Worm (Caenorhabditis elegans) whole organism, mixed stage, embryonic: ENCODE measurements around the gene btf-1.

ENCODE experiments used
- bed-3 ChIP-seq: fragments of 200-800 bp; sonication (Bioruptor generic); optimal IDR thresholded peaks from 3 replicates; lab custom pipeline; 2018; ENCODE audit warnings: mild to moderate bottlenecking, missing genetic modification characterization, moderate library complexity, missing compliant biosample characterization
- blmp-1 ChIP-seq: fragments of 150-350 bp; optimal IDR thresholded peaks from 2 replicates; lab custom pipeline; 2014; ENCODE audit warnings: missing biosample characterization, missing genetic modification characterization
- ceh-43 ChIP-seq: fragments of 200-800 bp; sonication (Bioruptor generic); optimal IDR thresholded peaks from 2 replicates; lab custom pipeline; 2018; ENCODE audit warnings: mild to moderate bottlenecking, missing genetic modification characterization, moderate library complexity, missing compliant biosample characterization
- ceh-83 ChIP-seq: fragments of 200-800 bp; sonication (Bioruptor generic); optimal IDR thresholded peaks from 2 replicates; lab custom pipeline; 2018; ENCODE audit warnings: mild to moderate bottlenecking, missing genetic modification characterization, missing compliant biosample characterization
- ces-1 ChIP-seq: fragments of 150-350 bp; optimal IDR thresholded peaks from 2 replicates; lab custom pipeline; 2014; ENCODE audit warnings: missing biosample characterization, missing genetic modification reagents, missing genetic modification characterization
- cnd-1 ChIP-seq: fragments of 200-800 bp; sonication (Bioruptor generic); optimal IDR thresholded peaks from 2 replicates; lab custom pipeline; 2018; ENCODE audit warnings: mild to moderate bottlenecking, missing genetic modification characterization, missing compliant biosample characterization
- drap-1 ChIP-seq: fragments of 200-800 bp; sonication (Bioruptor generic); optimal IDR thresholded peaks from 3 replicates; lab custom pipeline; 2018; ENCODE audit warnings: mild to moderate bottlenecking, missing genetic modification characterization, missing compliant biosample characterization
- elt-1 ChIP-seq: sonication (generic microtip); optimal IDR thresholded peaks from 2 replicates; lab custom pipeline; 2017; ENCODE audit warnings: missing genetic modification characterization, mild to moderate bottlenecking, missing compliant biosample characterization, antibody characterized with exemption, moderate library complexity, borderline replicate concordance; ENCODE audit not compliant: insufficient read depth
- elt-3 ChIP-seq: fragments of 150-350 bp; optimal IDR thresholded peaks from 2 replicates; lab custom pipeline; 2014; ENCODE audit warnings: missing biosample characterization, missing genetic modification characterization
- flh-1 ChIP-seq: fragments of 200-800 bp; sonication (Bioruptor generic); optimal IDR thresholded peaks from 2 replicates; lab custom pipeline; 2018; ENCODE audit warnings: mild to moderate bottlenecking, missing genetic modification characterization, moderate library complexity, missing compliant biosample characterization
- ham-2 ChIP-seq: fragments of 200-800 bp; sonication (Bioruptor generic); optimal IDR thresholded peaks from 2 replicates; lab custom pipeline; 2018; ENCODE audit warnings: mild to moderate bottlenecking, missing genetic modification characterization, missing compliant biosample characterization
- lin-13 ChIP-seq: fragments of 150-350 bp; optimal IDR thresholded peaks from 2 replicates; lab custom pipeline; 2014; ENCODE audit warnings: missing biosample characterization, missing genetic modification characterization
- lin-32 ChIP-seq: fragments of 200-800 bp; sonication (Bioruptor generic); optimal IDR thresholded peaks from 2 replicates; lab custom pipeline; 2018; ENCODE audit warnings: mild to moderate bottlenecking, missing genetic modification characterization, missing compliant biosample characterization
- lsy-2 ChIP-seq: fragments of 150-350 bp; optimal IDR thresholded peaks from 2 replicates; lab custom pipeline; 2014; ENCODE audit warnings: missing biosample characterization, missing genetic modification characterization
- mab-5 ChIP-seq: fragments of 150-350 bp; optimal IDR thresholded peaks from 2 replicates; lab custom pipeline; 2014; ENCODE audit warnings: missing biosample characterization, missing genetic modification characterization
- mep-1 ChIP-seq: fragments of 150-350 bp; optimal IDR thresholded peaks from 2 replicates; lab custom pipeline; 2017; ENCODE audit warnings: missing biosample characterization, missing genetic modification reagents, missing genetic modification characterization, inconsistent platforms
- mls-2 ChIP-seq: sonication (generic microtip); optimal IDR thresholded peaks from 2 replicates; lab custom pipeline; 2016; ENCODE audit warnings: mild to moderate bottlenecking, missing genetic modification characterization, moderate library complexity, missing compliant biosample characterization
- nhr-12 ChIP-seq: fragments of 150-350 bp; optimal IDR thresholded peaks from 2 replicates; lab custom pipeline; 2014; ENCODE audit warnings: missing biosample characterization, missing genetic modification characterization
- nhr-28 ChIP-seq: fragments of 150-350 bp; optimal IDR thresholded peaks from 2 replicates; lab custom pipeline; 2014; ENCODE audit warnings: missing biosample characterization, missing genetic modification characterization
- nhr-76 ChIP-seq: sonication (generic microtip); optimal IDR thresholded peaks from 2 replicates; lab custom pipeline; 2017; ENCODE audit warnings: missing biosample characterization, missing genetic modification characterization
- pha-4 ChIP-seq: fragments of 150-350 bp; optimal IDR thresholded peaks from 2 replicates; lab custom pipeline; 2018; ENCODE audit warnings: missing biosample characterization, missing genetic modification reagents, missing genetic modification characterization
- sptf-1 ChIP-seq: sonication (generic microtip); optimal IDR thresholded peaks from 2 replicates; lab custom pipeline; 2017; ENCODE audit warnings: mild to moderate bottlenecking, missing genetic modification characterization, moderate library complexity, missing compliant biosample characterization
- tbx-8 ChIP-seq: fragments of 200-800 bp; sonication (Bioruptor generic); optimal IDR thresholded peaks from 2 replicates; lab custom pipeline; 2018; ENCODE audit warnings: mild to moderate bottlenecking, missing genetic modification characterization, moderate library complexity, missing compliant biosample characterization
- unc-120 ChIP-seq: sonication (generic microtip); optimal IDR thresholded peaks from 2 replicates; lab custom pipeline; 2017; ENCODE audit warnings: missing genetic modification characterization, missing compliant biosample characterization; ENCODE audit not compliant: poor library complexity, severe bottlenecking
- unc-39 ChIP-seq: fragments of 150-350 bp; optimal IDR thresholded peaks from 2 replicates; lab custom pipeline; 2014; ENCODE audit warnings: missing biosample characterization, missing genetic modification characterization
- unc-62 ChIP-seq: fragments of 150-350 bp; optimal IDR thresholded peaks from 2 replicates; lab custom pipeline; 2014; ENCODE audit warnings: missing biosample characterization, missing genetic modification reagents, missing genetic modification characterization
- zip-8 ChIP-seq: fragments of 150-350 bp; optimal IDR thresholded peaks from 2 replicates; lab custom pipeline; 2014; ENCODE audit warnings: missing biosample characterization, missing genetic modification characterization
- ztf-11 ChIP-seq: fragments of 150-350 bp; optimal IDR thresholded peaks from 2 replicates; lab custom pipeline; 2014; ENCODE audit warnings: missing biosample characterization, missing genetic modification characterization

Gene btf-1

ce11 chrII:13181465-13181864 is 18.5 kb upstream of the btf-1 start, which contains the start of gene W09H1.1:
Gene W09H1.1, minus strand, starts transcription at chrII:13181565.
- no peak for TF ChIP-seq mls-2 (tag; lab: Kevin White, UChicago)
- no peak for TF ChIP-seq nhr-12 (tag; lab: Kevin White, UChicago)
- no peak for TF ChIP-seq lsy-2
- TF ChIP-seq elt-3 (tag; lab: Kevin White, UChicago) = no peak
- no peak for TF ChIP-seq lin-32 (GFP tag; lab: Kevin White, UChicago)
- TF ChIP-seq flh-1 (GFP tag; lab: Kevin White, UChicago) = no peak
- TF ChIP-seq ztf-11 (tag; lab: Kevin White, UChicago) = no peak
- no peak for TF ChIP-seq nhr-28 (tag; lab: Kevin White, UChicago)
- TF ChIP-seq ceh-43 = no peak
- TF ChIP-seq tbx-8 = no peak
- no peak for TF ChIP-seq unc-120 (tag; lab: Kevin White, UChicago)
- TF ChIP-seq zip-8 (tag; lab: Kevin White, UChicago) = no peak
- TF ChIP-seq, all 35 proteins: peak for 0

- no peak for TF ChIP-seq ceh-83 (GFP tag; lab: Kevin White, UChicago)
- no peak for TF ChIP-seq tbx-8
- no peak for TF ChIP-seq elt-3 (tag; lab: Kevin White, UChicago)
- TF ChIP-seq unc-62 (GFP tag; lab: Kevin White, UChicago) = no peak
- TF ChIP-seq unc-39 (tag; lab: Kevin White, UChicago) = no peak
- no peak for TF ChIP-seq lin-13 (tag; lab: Kevin White, UChicago)
- no peak for TF ChIP-seq cnd-1
- no peak for TF ChIP-seq lin-32 (GFP tag; lab: Kevin White, UChicago)
- no peak for TF ChIP-seq ces-1
- no peak for TF ChIP-seq nhr-12 (tag; lab: Kevin White, UChicago)
- TF ChIP-seq elt-1 (tag; lab: Kevin White, UChicago) = no peak
- no peak for TF ChIP-seq mls-2 (tag; lab: Kevin White, UChicago)
- no peak for TF ChIP-seq lsy-2
- TF ChIP-seq mep-1 (tag; lab: Kevin White, UChicago) = no peak
- no peak for TF ChIP-seq flh-1 (GFP tag; lab: Kevin White, UChicago)
- no peak for TF ChIP-seq blmp-1 (tag; lab: Kevin White, UChicago)
- TF ChIP-seq mab-5 (tag; lab: Kevin White, UChicago) = no peak
- no peak for TF ChIP-seq drap-1 (GFP tag; lab: Kevin White, UChicago)
Observed at ce11 chrII:13183228-13183755, 16.7 kb upstream of the btf-1 start, which contains the start of the genes W09H1.4 and his-73. Gene W09H1.4, plus strand, starts transcription at chrII:13183528. Gene his-73, plus strand, starts transcription at chrII:13183705.

- no peak for TF ChIP-seq mls-2 (tag; lab: Kevin White, UChicago)
- no peak for TF ChIP-seq lin-13 (tag; lab: Kevin White, UChicago)
- no peak for TF ChIP-seq ces-1
- no peak for TF ChIP-seq nhr-12 (tag; lab: Kevin White, UChicago)
- TF ChIP-seq sptf-1 (tag; lab: Kevin White, UChicago) = no peak
- TF ChIP-seq ham-2 = no peak
- TF ChIP-seq pha-4 (tag; lab: Kevin White, UChicago) = no peak
- TF ChIP-seq bed-3 = no peak
- TF ChIP-seq zip-8 (tag; lab: Kevin White, UChicago) = no peak
Observed at ce11 chrII:13184129-13184528, 15.8 kb upstream of the btf-1 start, which contains the start of gene W09H1.3. Gene W09H1.3, plus strand, starts transcription at chrII:13184429.

DNA sequence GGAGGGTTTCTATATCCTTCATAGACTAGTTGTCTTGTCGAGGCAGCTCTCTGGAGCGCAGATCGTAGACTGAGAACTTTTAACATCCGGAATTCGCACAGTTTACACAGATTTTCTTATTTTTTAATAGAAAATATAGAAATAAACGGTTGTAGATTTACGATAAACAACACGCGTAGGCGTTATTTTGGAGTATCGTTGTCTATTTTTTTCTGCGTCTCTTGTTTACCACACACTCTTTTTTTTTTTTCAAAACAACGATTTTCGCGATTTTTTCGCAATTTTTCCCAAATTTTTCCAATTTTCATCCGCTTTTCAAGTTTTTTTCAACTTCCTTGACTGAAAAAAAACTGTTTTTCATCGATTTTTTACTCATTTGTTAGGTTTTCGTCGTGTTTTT is 12.8 kb upstream of the btf-1 start, which contains the start of gene mecr-1:
Gene mecr-1 (minus strand): TSS at position 127 of the 400 bp plus-strand sequence.
- TF ChIP-seq nhr-76 (tag; lab: Kevin White, UChicago) (no peak), unc-62 (GFP tag; lab: Kevin White, UChicago) (no peak), flh-1 (GFP tag; lab: Kevin White, UChicago) (no peak), ces-1 (peak; percentile 37), elt-3 (tag; lab: Kevin White, UChicago) (no peak), mls-2 (tag; lab: Kevin White, UChicago) (no peak)

DNA sequence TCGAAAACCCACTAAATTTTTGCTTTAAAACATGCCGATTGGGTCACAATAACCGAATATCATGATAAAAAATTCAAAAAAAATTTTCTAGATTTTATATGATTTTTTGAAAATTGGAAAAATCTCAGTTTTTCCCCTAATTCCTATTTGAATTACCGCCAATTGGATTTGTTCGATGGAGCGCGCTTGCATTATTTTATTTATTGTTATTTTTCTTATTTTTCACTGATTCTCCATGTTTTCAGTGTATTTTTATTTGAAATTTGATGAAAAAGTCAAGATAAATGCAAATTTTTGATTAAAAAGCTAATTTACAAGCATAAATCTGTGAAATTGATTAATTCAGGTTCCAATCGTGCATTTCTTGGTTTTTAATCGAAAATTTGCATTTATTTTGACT is 11.9 kb upstream of the btf-1 start:
- no peak for TF ChIP-seq tbx-8
- no peak for TF ChIP-seq mab-5 (tag; lab: Kevin White, UChicago)
- no peak for TF ChIP-seq unc-62 (GFP tag; lab: Kevin White, UChicago)
- no peak for TF ChIP-seq sptf-1 (tag; lab: Kevin White, UChicago)
- TF ChIP-seq elt-1 (tag; lab: Kevin White, UChicago) = no peak
- no peak for TF ChIP-seq cnd-1
- TF ChIP-seq ztf-11 (tag; lab: Kevin White, UChicago) = no peak
- no peak for TF ChIP-seq lin-32 (GFP tag; lab: Kevin White, UChicago)
- TF ChIP-seq mep-1 (tag; lab: Kevin White, UChicago) = no peak
- TF ChIP-seq elt-3 (tag; lab: Kevin White, UChicago) = no peak
- TF ChIP-seq flh-1 (GFP tag; lab: Kevin White, UChicago) = no peak
- TF ChIP-seq nhr-12 (tag; lab: Kevin White, UChicago) = no peak
- no peak for TF ChIP-seq zip-8 (tag; lab: Kevin White, UChicago)
- TF ChIP-seq mls-2 (tag; lab: Kevin White, UChicago) = no peak
- no peak for TF ChIP-seq lsy-2
- no peak for TF ChIP-seq bed-3
- no peak for TF ChIP-seq nhr-28 (tag; lab: Kevin White, UChicago)
- no peak for TF ChIP-seq lin-13 (tag; lab: Kevin White, UChicago)
- no peak for TF ChIP-seq drap-1 (GFP tag; lab: Kevin White, UChicago)
- TF ChIP-seq, all 35 proteins: peak for 0
